Worm (Caenorhabditis elegans) whole organism, L4 larva: ENCODE results near the gene fbxa-60.

Experiments
- D1046.2 ChIP-seq: fragments of 200-800 bp; sonication (Bioruptor generic); IDR thresholded peaks from 2 replicates; pipeline ENCODE4 v1.3.6; 2022; ENCODE audit warnings: missing genetic modification characterization, missing compliant biosample characterization
- F10B5.3 ChIP-seq: sonication (generic microtip); optimal IDR thresholded peaks from 2 replicates; lab custom pipeline; 2016; ENCODE audit warnings: mild to moderate bottlenecking, missing genetic modification characterization, missing compliant biosample characterization
- F37D6.2 ChIP-seq: sonication (generic microtip); optimal IDR thresholded peaks from 2 replicates; lab custom pipeline; 2016; ENCODE audit warnings: mild to moderate bottlenecking, missing genetic modification characterization, missing compliant biosample characterization
- F49E8.2 ChIP-seq: sonication (generic microtip); optimal IDR thresholded peaks from 2 replicates; lab custom pipeline; 2016; ENCODE audit warnings: missing compliant biosample characterization, mild to moderate bottlenecking, missing genetic modification characterization, borderline replicate concordance
- R02D3.7 ChIP-seq: fragments of 150-350 bp; sonication (generic microtip); optimal IDR thresholded peaks from 3 replicates; lab custom pipeline; 2014; ENCODE audit warnings: missing biosample characterization, missing genetic modification characterization
- T26A8.4 ChIP-seq: fragments of 200-800 bp; sonication (Bioruptor generic); IDR thresholded peaks from 2 replicates; pipeline ENCODE4 v1.3.6; 2022; ENCODE audit warnings: missing genetic modification characterization, missing compliant biosample characterization
- Y105C5A.15 ChIP-seq: fragments of 200-800 bp; sonication (Bioruptor generic); IDR thresholded peaks from 2 replicates; pipeline ENCODE4 v1.3.6; 2022; ENCODE audit warnings: missing genetic modification characterization, missing compliant biosample characterization
- Y48G9A.11 ChIP-seq: fragments of 200-800 bp; sonication (Bioruptor generic); IDR thresholded peaks from 2 replicates; pipeline ENCODE4 v1.3.6; 2022; ENCODE audit warnings: missing genetic modification reagents, missing genetic modification characterization, missing compliant biosample characterization
- aly-2 ChIP-seq: sonication (generic microtip); optimal IDR thresholded peaks from 2 replicates; lab custom pipeline; 2018; ENCODE audit warnings: missing biosample characterization, missing genetic modification characterization
- ama-1 ChIP-seq: fragments of 150-350 bp; optimal IDR thresholded peaks from 2 replicates; lab custom pipeline; 2014; ENCODE audit warnings: inconsistent platforms, mixed read lengths
- attf-4 ChIP-seq: sonication (generic microtip); optimal IDR thresholded peaks from 3 replicates; lab custom pipeline; 2017; ENCODE audit warnings: missing biosample characterization, missing genetic modification characterization
- cey-2 ChIP-seq: sonication (generic microtip); optimal IDR thresholded peaks from 3 replicates; lab custom pipeline; 2017; ENCODE audit warnings: missing genetic modification characterization, mild to moderate bottlenecking, missing compliant biosample characterization, antibody characterized with exemption, borderline replicate concordance; ENCODE audit not compliant: insufficient read depth
- daf-19 ChIP-seq: fragments of 200-800 bp; sonication (Bioruptor generic); conservative IDR thresholded peaks from 2 replicates; pipeline ENCODE4 v1.3.6; 2022; ENCODE audit warnings: missing genetic modification characterization, missing compliant biosample characterization
- dmd-6 ChIP-seq: fragments of 200-800 bp; sonication (Bioruptor generic); IDR thresholded peaks from 2 replicates; pipeline ENCODE4 v1.3.6; 2022; ENCODE audit warnings: missing genetic modification reagents, missing genetic modification characterization, missing compliant biosample characterization
- dmd-8 ChIP-seq: fragments of 200-800 bp; sonication (Bioruptor generic); IDR thresholded peaks from 2 replicates; pipeline ENCODE4 v1.3.6; 2022; ENCODE audit warnings: missing genetic modification characterization, missing compliant biosample characterization
- dpl-1 ChIP-seq: fragments of 150-350 bp; optimal IDR thresholded peaks from 2 replicates; lab custom pipeline; 2014; ENCODE audit warnings: missing biosample characterization, missing genetic modification reagents, missing genetic modification characterization
- egl-43 ChIP-seq: fragments of 200-800 bp; sonication (Bioruptor generic); IDR thresholded peaks from 2 replicates; pipeline ENCODE4 v1.3.6; 2022; ENCODE audit warnings: missing genetic modification reagents, missing genetic modification characterization, missing compliant biosample characterization
- gei-8 ChIP-seq: fragments of 200-800 bp; sonication (Bioruptor generic); optimal IDR thresholded peaks from 2 replicates; lab custom pipeline; 2018; ENCODE audit warnings: mild to moderate bottlenecking, missing genetic modification characterization, missing compliant biosample characterization
- hif-1 ChIP-seq, 2 experiments: sonication (generic microtip); optimal IDR thresholded peaks; 2 replicates each; lab custom pipeline; 2016 to 2017; ENCODE audit warnings: missing compliant biosample characterization in 2 of 2, missing genetic modification characterization in 2 of 2, missing genetic modification reagents in 2 of 2, missing genotype in 2 of 2, mild to moderate bottlenecking in 1 of 2
- hlh-11 ChIP-seq: fragments of 200-800 bp; sonication (Bioruptor generic); optimal IDR thresholded peaks from 2 replicates; lab custom pipeline; 2018; ENCODE audit warnings: mild to moderate bottlenecking, missing genetic modification characterization, missing compliant biosample characterization
- hlh-30 ChIP-seq: sonication (generic microtip); optimal IDR thresholded peaks from 2 replicates; lab custom pipeline; 2017; ENCODE audit warnings: antibody characterized with exemption, mild to moderate bottlenecking, missing genetic modification characterization, missing compliant biosample characterization; ENCODE audit not compliant: insufficient read depth
- jun-1 ChIP-seq: fragments of 150-350 bp; optimal IDR thresholded peaks from 2 replicates; lab custom pipeline; 2014; ENCODE audit warnings: missing biosample characterization, missing genetic modification reagents, missing genetic modification characterization
- lin-1 ChIP-seq: fragments of 200-800 bp; sonication (Bioruptor generic); IDR thresholded peaks from 2 replicates; pipeline ENCODE4 v1.3.6; 2022; ENCODE audit warnings: missing genetic modification reagents, missing genetic modification characterization, missing compliant biosample characterization
- lin-13 ChIP-seq: fragments of 150-350 bp; optimal IDR thresholded peaks from 2 replicates; lab custom pipeline; 2014; ENCODE audit warnings: missing biosample characterization, missing genetic modification reagents, missing genetic modification characterization
- lsy-2 ChIP-seq, 2 experiments: fragments of 150-350 bp in 1 of 2; sonication (generic microtip) in 1 of 2; optimal IDR thresholded peaks; 2 replicates each; lab custom pipeline; 2014 to 2017; ENCODE audit warnings: missing biosample characterization in 2 of 2, missing genetic modification characterization in 2 of 2
- mdt-29 ChIP-seq: fragments of 200-800 bp; sonication (Bioruptor generic); IDR thresholded peaks from 2 replicates; pipeline ENCODE4 v1.3.6; 2022; ENCODE audit warnings: missing genetic modification reagents, missing genetic modification characterization, missing compliant biosample characterization
- nhr-10 ChIP-seq: fragments of 150-350 bp; optimal IDR thresholded peaks from 2 replicates; lab custom pipeline; 2014; ENCODE audit warnings: missing biosample characterization, missing genetic modification characterization
- nhr-102 ChIP-seq: sonication (generic microtip); optimal IDR thresholded peaks from 2 replicates; lab custom pipeline; 2016; ENCODE audit warnings: mild to moderate bottlenecking, missing genetic modification characterization, moderate library complexity, missing compliant biosample characterization
- nhr-111 ChIP-seq: fragments of 200-800 bp; sonication (Bioruptor generic); optimal IDR thresholded peaks from 2 replicates; lab custom pipeline; 2018; ENCODE audit warnings: mild to moderate bottlenecking, missing genetic modification characterization, missing compliant biosample characterization
- nhr-28 ChIP-seq: fragments of 150-350 bp; optimal IDR thresholded peaks from 2 replicates; lab custom pipeline; 2014; ENCODE audit warnings: missing biosample characterization, missing genetic modification characterization
- nhr-42 ChIP-seq: fragments of 200-800 bp; sonication (Bioruptor generic); IDR thresholded peaks from 2 replicates; pipeline ENCODE4 v1.3.6; 2022; ENCODE audit warnings: missing genetic modification characterization, missing compliant biosample characterization
- php-3 ChIP-seq: fragments of 200-800 bp; sonication (Bioruptor generic); IDR thresholded peaks from 2 replicates; pipeline ENCODE4 v1.3.6; 2022; ENCODE audit warnings: missing genetic modification reagents, missing genetic modification characterization, missing compliant biosample characterization
- pqm-1 ChIP-seq: sonication (generic microtip); optimal IDR thresholded peaks from 2 replicates; lab custom pipeline; 2017; ENCODE audit warnings: missing biosample characterization, missing genetic modification characterization
- rbr-2 ChIP-seq: sonication (generic microtip); optimal IDR thresholded peaks from 2 replicates; lab custom pipeline; 2016; ENCODE audit warnings: missing genotype, missing genetic modification characterization, missing compliant biosample characterization
- set-16 ChIP-seq: fragments of 200-800 bp; sonication (Bioruptor generic); IDR thresholded peaks from 2 replicates; pipeline ENCODE4 v1.3.6; 2022; ENCODE audit warnings: missing genetic modification reagents, missing genetic modification characterization, missing compliant biosample characterization
- skn-1 ChIP-seq: fragments of 150-350 bp; optimal IDR thresholded peaks from 2 replicates; lab custom pipeline; 2014; ENCODE audit warnings: missing biosample characterization, missing genetic modification characterization
- snpc-1.2 ChIP-seq: fragments of 200-800 bp; sonication (Bioruptor generic); IDR thresholded peaks from 2 replicates; pipeline ENCODE4 v1.3.6; 2022; ENCODE audit warnings: missing genetic modification reagents, missing genetic modification characterization, missing compliant biosample characterization
- snpc-4 ChIP-seq: fragments of 150-350 bp; optimal IDR thresholded peaks from 2 replicates; lab custom pipeline; 2014; ENCODE audit warnings: missing biosample characterization, missing genetic modification characterization
- spr-1 ChIP-seq: sonication (generic microtip); optimal IDR thresholded peaks from 2 replicates; lab custom pipeline; 2016; ENCODE audit warnings: mild to moderate bottlenecking, missing genetic modification characterization, missing compliant biosample characterization
- spr-3 ChIP-seq: fragments of 200-800 bp; sonication (Bioruptor generic); optimal IDR thresholded peaks from 2 replicates; lab custom pipeline; 2018; ENCODE audit warnings: mild to moderate bottlenecking, missing genetic modification characterization, missing compliant biosample characterization
- tag-97 ChIP-seq: fragments of 200-800 bp; sonication (Bioruptor generic); IDR thresholded peaks from 2 replicates; pipeline ENCODE4 v1.3.6; 2022; ENCODE audit warnings: missing genetic modification characterization, missing compliant biosample characterization
- unc-130 ChIP-seq: sonication (generic microtip); optimal IDR thresholded peaks from 2 replicates; lab custom pipeline; 2016; ENCODE audit warnings: missing genetic modification reagents, missing genetic modification characterization, missing compliant biosample characterization
- unc-62 ChIP-seq, 3 experiments: fragments of 150-350 bp in 1 of 3; sonication (generic microtip); optimal IDR thresholded peaks in 2 of 3; peaks in 1 of 3; 1 replicate in 1 of 3; 2 replicates in 2 of 3; lab custom pipeline; 2014 to 2017; ENCODE audit warnings: missing biosample characterization in 3 of 3, missing genetic modification characterization in 3 of 3, missing genetic modification reagents in 3 of 3, missing genotype in 1 of 3
- zag-1 ChIP-seq: fragments of 150-350 bp; optimal IDR thresholded peaks from 2 replicates; lab custom pipeline; 2014; ENCODE audit warnings: missing biosample characterization, missing genetic modification characterization
- zfp-2 ChIP-seq: sonication (generic microtip); optimal IDR thresholded peaks from 2 replicates; lab custom pipeline; 2016; ENCODE audit warnings: mild to moderate bottlenecking, missing genetic modification characterization, missing compliant biosample characterization
- zfp-3 ChIP-seq: fragments of 200-800 bp; sonication (Bioruptor generic); conservative IDR thresholded peaks from 2 replicates; pipeline ENCODE4 v1.3.6; 2022; ENCODE audit warnings: missing genetic modification reagents, missing genetic modification characterization, missing compliant biosample characterization

Gene fbxa-60

DNA sequence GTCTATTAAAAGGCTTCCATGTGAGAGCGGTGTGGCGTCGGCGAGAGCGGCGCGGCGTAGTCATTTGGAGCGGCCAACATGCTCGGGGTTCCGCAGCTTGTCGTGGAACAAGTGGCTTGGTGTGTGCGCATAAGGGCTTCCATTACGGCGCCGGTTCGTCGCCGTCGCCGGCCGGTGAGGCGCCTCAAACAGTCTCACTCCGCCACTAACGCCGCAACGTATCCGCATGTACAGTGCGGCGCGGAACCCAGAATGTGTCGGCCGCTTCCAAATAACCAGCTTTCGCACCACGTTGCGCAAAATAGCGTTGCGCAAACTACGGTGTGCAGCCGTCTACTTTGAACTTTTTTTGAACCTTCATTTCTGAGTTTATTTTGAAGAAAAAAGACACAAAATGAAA, 24.8 kb upstream of the fbxa-60 start:
- TF ChIP-seq gei-8: no peak
- no peak for TF ChIP-seq lin-13 (GFP tag; lab: Kevin White, UChicago)
- TF ChIP-seq nhr-28 (tag; lab: Kevin White, UChicago): no peak
- no peak for TF ChIP-seq lsy-2 (tag; optimal IDR thresholded peaks at IDR 0.05; lab: Kevin White, UChicago)
- TF ChIP-seq hlh-11 (tag; lab: Kevin White, UChicago): no peak
- no peak for TF ChIP-seq attf-4 (tag; lab: Kevin White, UChicago)
- no peak for TF ChIP-seq aly-2 (tag; lab: Kevin White, UChicago)
- 0 out of 2 replicates have a peak, but pooled peaks have one; percentile 57 for TF ChIP-seq snpc-1.2
- no peak for TF ChIP-seq daf-19 (GFP tag; lab: Robert Waterston, UW)
- TF ChIP-seq zfp-2 (tag; lab: Kevin White, UChicago): no peak
- no peak for TF ChIP-seq nhr-10
- no peak for TF ChIP-seq mdt-29 (GFP tag; lab: Robert Waterston, UW)
- peak; percentile 91 for TF ChIP-seq set-16 (GFP tag; lab: Robert Waterston, UW)
- no peak for TF ChIP-seq T26A8.4 (GFP tag; lab: Robert Waterston, UW)
- no peak for TF ChIP-seq R02D3.7
- 0 out of 2 replicates have a peak, but pooled peaks have one; percentile 27 for TF ChIP-seq egl-43 (GFP tag; lab: Robert Waterston, UW)
- TF ChIP-seq skn-1: no peak
- TF ChIP-seq Y48G9A.11 (GFP tag; lab: Robert Waterston, UW): 0 out of 2 replicates have a peak, but pooled peaks have one; percentile 22
- TF ChIP-seq ama-1 (lab: Kevin White, UChicago): no peak
- TF ChIP-seq nhr-102 (tag; lab: Kevin White, UChicago): no peak
- TF ChIP-seq zfp-3 (GFP tag; lab: Robert Waterston, UW): no peak
- no peak for TF ChIP-seq snpc-4 (tag; lab: Kevin White, UChicago)
- TF ChIP-seq unc-62 (GFP tag; optimal IDR thresholded peaks at IDR 0.05 in 1 of 2; lab: Kevin White, UChicago): no peak
- no peak for TF ChIP-seq unc-62 (tag; optimal IDR thresholded peaks at IDR 0.05; lab: Kevin White, UChicago)
- TF ChIP-seq zag-1 (tag; lab: Kevin White, UChicago): no peak
- no peak for TF ChIP-seq tag-97 (GFP tag; lab: Robert Waterston, UW)
- TF ChIP-seq php-3: peak; percentile 19; the same call in 1 of the 2 replicates

- TF ChIP-seq unc-130 (GFP tag; lab: Kevin White, UChicago) (no peak), dmd-8 (GFP tag; lab: Robert Waterston, UW) (no peak), hlh-30 (no peak), attf-4 (tag; lab: Kevin White, UChicago) (no peak)
These were observed 20.2 kb upstream of the fbxa-60 start for ce11 chrIII:966259-966658.

- TF ChIP-seq hlh-30 (no peak), nhr-102 (tag; lab: Kevin White, UChicago) (no peak), unc-62 (GFP tag; optimal IDR thresholded peaks at IDR 0.05 in 1 of 2; lab: Kevin White, UChicago) (peak in 1 of 2 experiments; percentile 94), unc-62 (tag; optimal IDR thresholded peaks at IDR 0.05; lab: Kevin White, UChicago) (no peak)
These were observed 18.5 kb upstream of the fbxa-60 start for ce11 chrIII:964637-965036.

DNA sequence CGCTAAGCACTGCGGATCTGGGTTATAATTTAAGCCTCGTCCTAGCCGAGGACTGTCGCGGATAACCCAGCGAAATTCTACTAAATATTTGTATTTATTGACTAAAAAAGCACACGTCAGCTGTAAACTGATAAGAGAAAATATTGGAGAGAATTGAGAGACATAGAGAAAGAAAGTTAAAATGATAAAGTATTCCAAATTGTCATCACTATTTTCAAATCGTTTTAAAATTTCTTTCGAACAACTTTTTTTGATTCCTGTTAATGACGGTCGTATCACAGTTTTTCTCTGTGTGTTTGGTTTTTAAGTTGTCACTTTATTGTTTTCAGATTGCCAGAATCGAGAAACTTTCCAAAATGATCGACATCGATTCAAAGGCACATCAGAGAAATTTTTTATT, 15.8 kb upstream of the fbxa-60 start, which contains the start of gene fbxa-51:
TSS of gene fbxa-51 (plus strand) at position 322 of the 400 bp plus-strand sequence.
- TF ChIP-seq F10B5.3 (tag; lab: Kevin White, UChicago) (no peak), hif-1 (tag; optimal IDR thresholded peaks at IDR 0.05; lab: Kevin White, UChicago) (no peak), F49E8.2 (tag; lab: Kevin White, UChicago) (no peak), spr-1 (tag; lab: Kevin White, UChicago) (no peak), jun-1 (tag; lab: Kevin White, UChicago) (no peak), rbr-2 (tag; lab: Kevin White, UChicago) (no peak), F37D6.2 (tag; lab: Kevin White, UChicago) (no peak), D1046.2 (GFP tag; lab: Robert Waterston, UW) (no peak), nhr-111 (GFP tag; lab: Kevin White, UChicago) (no peak), Y105C5A.15 (GFP tag; lab: Robert Waterston, UW) (no peak), lin-1 (no peak), unc-130 (GFP tag; lab: Kevin White, UChicago) (no peak), dpl-1 (GFP tag; lab: Kevin White, UChicago) (no peak), pqm-1 (tag; lab: Kevin White, UChicago) (peak; percentile 39), Y48G9A.11 (GFP tag; lab: Robert Waterston, UW) (no peak), nhr-42 (GFP tag; lab: Robert Waterston, UW) (no peak), cey-2 (no peak), aly-2 (tag; lab: Kevin White, UChicago) (no peak), dmd-6 (GFP tag; lab: Robert Waterston, UW) (peak; percentile 47; the same call in 1 of the 2 replicates), dmd-8 (GFP tag; lab: Robert Waterston, UW) (no peak), spr-3 (GFP tag; lab: Kevin White, UChicago) (no peak)
